Worm (Caenorhabditis elegans) whole organism, L2 larva: ENCODE measurements around the gene lgc-39.

Experiments used
- elt-1 ChIP-seq: fragments of 150-350 bp; optimal IDR thresholded peaks from 2 replicates; lab custom pipeline; 2014; ENCODE audit warnings: missing biosample characterization, missing genetic modification characterization
- nhr-25 ChIP-seq: fragments of 150-350 bp; sonication (generic microtip); optimal IDR thresholded peaks from 3 replicates; lab custom pipeline; 2014; ENCODE audit warnings: missing biosample characterization, missing genetic modification characterization
- nhr-77 ChIP-seq: fragments of 150-350 bp; optimal IDR thresholded peaks from 2 replicates; lab custom pipeline; 2014; ENCODE audit warnings: missing biosample characterization, missing genetic modification characterization
- unc-39 ChIP-seq: fragments of 150-350 bp; optimal IDR thresholded peaks from 2 replicates; lab custom pipeline; 2014; ENCODE audit warnings: missing biosample characterization, missing genetic modification characterization
- zag-1 ChIP-seq: fragments of 150-350 bp; optimal IDR thresholded peaks from 2 replicates; lab custom pipeline; 2014; ENCODE audit warnings: missing biosample characterization, missing genetic modification characterization

DNA sequence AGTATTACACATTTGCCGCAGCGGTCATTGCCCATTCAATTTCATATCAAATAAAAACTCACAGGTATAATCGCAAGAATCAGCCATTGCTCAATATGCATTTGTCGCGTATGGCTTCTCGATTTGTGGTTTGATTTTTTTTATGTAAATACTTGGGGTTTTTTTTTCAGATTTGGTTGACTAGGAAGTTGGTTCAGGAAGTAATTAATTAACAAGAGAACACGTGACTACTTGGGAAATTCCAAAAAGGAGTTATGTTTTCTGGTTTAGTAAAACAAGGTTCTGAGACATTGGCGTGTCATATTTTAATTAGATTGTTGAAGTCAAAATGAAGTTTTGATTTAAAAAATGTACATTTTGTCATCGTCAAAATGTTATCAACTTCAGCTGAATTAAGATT, 44.3 kb upstream of the lgc-39 start, which contains the start of gene srx-36:
- no peak for TF ChIP-seq unc-39
- no peak for TF ChIP-seq nhr-25 (tag; lab: Kevin White, UChicago)
- TF ChIP-seq elt-1, result no peak
- TF ChIP-seq nhr-77, result no peak
- TF ChIP-seq zag-1 (tag; lab: Kevin White, UChicago), result no peak
